Worm (Caenorhabditis elegans): Measurements from ENCODE around the gene F53H1.4.

- TF ChIP-seq him-1 (tag; optimal IDR thresholded peaks at IDR 0.05), result no peak
- no peak for TF ChIP-seq W03F9.2 (tag; optimal IDR thresholded peaks at IDR 0.05)
- no peak for TF ChIP-seq dao-5 (tag; optimal IDR thresholded peaks at IDR 0.05)
These were observed 48.9 kb upstream of the F53H1.4 start, which contains the start of gene clec-169 for ce11 chrIV:1261024-1261423.
